Fruit fly (Drosophila melanogaster): ENCODE measurements around the gene CG42464.

CG42464 gene

DNA sequence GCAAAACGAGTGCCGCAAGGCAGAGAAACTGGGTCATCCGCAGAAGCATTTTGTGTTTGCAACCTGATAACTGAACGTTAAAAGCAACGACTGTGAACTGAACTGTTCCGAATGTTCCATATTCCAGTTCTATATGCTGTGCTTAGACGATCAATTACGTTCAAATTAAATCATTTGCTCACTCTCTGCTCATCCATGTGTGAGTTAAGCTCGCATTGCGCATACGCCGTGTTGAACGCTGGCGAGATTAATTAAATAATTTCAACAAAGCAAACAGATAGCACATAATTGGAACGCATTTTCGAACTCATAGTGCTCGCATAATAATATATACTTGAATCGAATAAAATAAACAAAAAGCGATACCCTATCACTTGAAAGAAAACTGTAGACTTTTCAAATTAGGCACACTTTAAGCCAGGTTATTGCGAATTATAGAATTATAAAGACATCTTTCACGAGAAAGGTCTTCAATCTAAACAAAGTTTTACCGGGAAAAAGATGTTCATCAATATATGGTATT lies at the start of gene CG42464, which contains the start of gene CG10031:
Gene CG42464, plus strand, starts transcription at position 473 of the 523 bp plus-strand sequence.
Gene CG10031, minus strand, starts transcription at position 101 of the 523 bp plus-strand sequence.
- TF ChIP-seq insv (optimal IDR thresholded peaks at IDR 0.05), result no peak
- TF ChIP-seq ttk (optimal IDR thresholded peaks at IDR 0.05), result no peak
- no peak for TF ChIP-seq psq (optimal IDR thresholded peaks at IDR 0.05)
- TF ChIP-seq Myc (optimal IDR thresholded peaks at IDR 0.05), result no peak
- no peak for TF ChIP-seq h (optimal IDR thresholded peaks at IDR 0.05)
- TF ChIP-seq Sin3A (optimal IDR thresholded peaks at IDR 0.05), result no peak

dm6 chr2L:3654956-3655618 lies 44.2 kb upstream of the CG42464 start:
- TF ChIP-seq insv (optimal IDR thresholded peaks at IDR 0.05), result no peak
- TF ChIP-seq Myc (optimal IDR thresholded peaks at IDR 0.05), result no peak
- no peak for TF ChIP-seq ttk (optimal IDR thresholded peaks at IDR 0.05)
- TF ChIP-seq psq (optimal IDR thresholded peaks at IDR 0.05), result no peak

DNA sequence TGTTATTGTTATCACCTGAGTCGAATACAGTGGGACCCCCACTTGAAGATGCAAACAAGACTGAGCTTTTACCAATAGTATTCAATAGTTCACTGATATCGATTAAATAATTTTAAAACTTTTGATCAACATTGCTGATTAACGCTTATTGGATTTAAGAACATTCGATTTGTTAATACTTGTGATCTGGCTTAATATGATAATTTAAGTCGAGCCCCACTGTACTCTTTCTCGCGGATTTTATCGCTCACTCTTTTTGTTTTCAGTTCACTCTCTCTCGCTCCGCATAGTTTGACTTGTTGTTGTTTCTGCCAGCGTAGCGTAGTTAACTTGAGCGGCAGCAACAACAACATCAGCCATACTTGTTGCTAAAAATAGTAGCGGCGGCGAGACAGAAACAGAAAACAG lies 43.6 kb upstream of the CG42464 start:
- no peak for TF ChIP-seq Myc (optimal IDR thresholded peaks at IDR 0.05)
- TF ChIP-seq insv (optimal IDR thresholded peaks at IDR 0.05), result no peak
- no peak for TF ChIP-seq psq (optimal IDR thresholded peaks at IDR 0.05)
- TF ChIP-seq Sin3A (optimal IDR thresholded peaks at IDR 0.05), result no peak
- no peak for TF ChIP-seq h (optimal IDR thresholded peaks at IDR 0.05)
- TF ChIP-seq ttk (optimal IDR thresholded peaks at IDR 0.05), result no peak

DNA sequence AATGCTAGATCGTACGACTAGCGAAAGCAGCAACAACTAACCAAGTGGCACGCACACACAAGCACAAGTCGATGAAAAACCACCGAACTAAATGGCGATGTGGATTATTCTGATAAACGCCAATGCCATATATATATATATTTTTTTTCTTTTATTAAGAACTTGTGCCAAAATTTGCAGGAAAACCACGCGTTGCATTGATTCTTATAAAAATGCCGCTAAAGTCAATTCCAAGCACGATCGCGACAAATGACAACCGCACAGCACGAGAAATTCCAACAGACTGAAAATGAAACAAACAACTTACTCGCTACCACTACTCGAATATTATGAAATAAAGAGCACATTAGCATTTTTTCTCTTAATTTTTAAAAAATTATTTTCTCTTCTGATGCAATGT lies 42.6 kb upstream of the CG42464 start, which contains the start of gene for:
Gene for, minus strand, starts transcription at position 287 of the 400 bp plus-strand sequence.
- no peak for TF ChIP-seq insv (optimal IDR thresholded peaks at IDR 0.05)
- TF ChIP-seq ttk (optimal IDR thresholded peaks at IDR 0.05), result no peak
- no peak for TF ChIP-seq Sin3A (optimal IDR thresholded peaks at IDR 0.05)
- TF ChIP-seq psq (optimal IDR thresholded peaks at IDR 0.05), result no peak
- TF ChIP-seq h (optimal IDR thresholded peaks at IDR 0.05), result no peak
- TF ChIP-seq Myc (optimal IDR thresholded peaks at IDR 0.05), result no peak

dm6 chr2L:3657349-3658142 lies 41.7 kb upstream of the CG42464 start:
- TF ChIP-seq h (optimal IDR thresholded peaks at IDR 0.05) (no peak), Sin3A (optimal IDR thresholded peaks at IDR 0.05) (no peak), insv (optimal IDR thresholded peaks at IDR 0.05) (no peak), ttk (optimal IDR thresholded peaks at IDR 0.05) (no peak), psq (optimal IDR thresholded peaks at IDR 0.05) (no peak)

DNA sequence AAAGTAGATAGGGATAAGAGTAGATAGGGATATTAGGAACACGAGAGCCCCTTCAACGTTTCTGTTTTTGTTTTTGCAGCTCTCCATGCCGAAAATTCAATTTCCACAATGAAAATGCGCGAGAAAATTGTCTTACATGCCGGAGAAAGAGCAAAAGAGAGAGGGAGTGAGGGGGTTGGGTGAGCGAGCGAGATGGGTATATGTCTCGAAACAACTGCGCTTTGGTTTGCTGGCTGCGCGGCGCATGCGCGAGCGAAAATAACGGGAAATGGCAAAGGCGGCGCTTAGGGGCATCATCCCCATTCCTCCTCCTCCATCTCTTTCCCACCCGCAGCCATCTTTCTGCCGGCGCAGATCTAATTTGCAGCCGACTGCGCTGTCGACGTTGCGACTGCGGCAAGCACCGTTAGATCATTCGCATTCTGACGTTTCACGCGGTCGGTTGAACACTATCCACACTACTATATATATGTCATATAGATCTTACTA lies 36.9 kb upstream of the CG42464 start, which contains the start of gene Drgx:
Gene Drgx, plus strand, starts transcription at position 439 of the 489 bp plus-strand sequence.
- TF ChIP-seq Myc (optimal IDR thresholded peaks at IDR 0.05) (no peak), ttk (optimal IDR thresholded peaks at IDR 0.05) (no peak), h (optimal IDR thresholded peaks at IDR 0.05) (no peak), Sin3A (optimal IDR thresholded peaks at IDR 0.05) (no peak), insv (optimal IDR thresholded peaks at IDR 0.05) (no peak), psq (optimal IDR thresholded peaks at IDR 0.05) (no peak)

- no peak for TF ChIP-seq Myc (optimal IDR thresholded peaks at IDR 0.05)
- no peak for TF ChIP-seq Sin3A (optimal IDR thresholded peaks at IDR 0.05)
- TF ChIP-seq psq (optimal IDR thresholded peaks at IDR 0.05), result no peak
- no peak for TF ChIP-seq ttk (optimal IDR thresholded peaks at IDR 0.05)
- no peak for TF ChIP-seq h (optimal IDR thresholded peaks at IDR 0.05)
- no peak for TF ChIP-seq insv (optimal IDR thresholded peaks at IDR 0.05)
Measured at dm6 chr2L:3668451-3668850, 30.8 kb upstream of the CG42464 start, which contains the start of gene Sfp24Ba. TSS of gene Sfp24Ba (minus strand) at chr2L:3668551.

DNA sequence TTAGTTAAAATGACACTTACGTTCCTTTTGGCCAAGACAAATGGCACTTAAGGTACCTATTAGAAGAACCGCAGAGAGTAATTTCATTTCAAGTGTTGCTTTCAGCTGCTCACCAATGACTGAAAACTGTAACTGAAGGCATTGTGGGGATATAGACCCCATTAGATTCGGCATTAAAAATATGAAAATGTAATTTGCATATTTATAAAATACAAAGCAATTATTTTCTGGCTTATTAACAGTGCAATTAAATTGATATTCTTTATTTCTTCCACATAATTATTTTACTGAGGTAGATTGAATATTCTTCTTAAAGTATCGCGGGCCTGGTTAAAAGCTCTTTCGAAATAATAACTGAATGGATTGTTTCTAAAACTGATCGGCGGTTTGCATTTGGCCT lies 30.2 kb upstream of the CG42464 start, which contains the start of gene Sfp24Bd:
Gene Sfp24Bd, minus strand, starts transcription at position 101 of the 400 bp plus-strand sequence.
- no peak for TF ChIP-seq insv (optimal IDR thresholded peaks at IDR 0.05)

- TF ChIP-seq Myc (optimal IDR thresholded peaks at IDR 0.05) (no peak), insv (optimal IDR thresholded peaks at IDR 0.05) (no peak), Sin3A (optimal IDR thresholded peaks at IDR 0.05) (no peak), ttk (optimal IDR thresholded peaks at IDR 0.05) (no peak), psq (optimal IDR thresholded peaks at IDR 0.05) (no peak), h (optimal IDR thresholded peaks at IDR 0.05) (no peak)
Measured at dm6 chr2L:3669675-3670074, 29.6 kb upstream of the CG42464 start, which contains the start of gene Sfp24Bb. TSS of gene Sfp24Bb (minus strand) at chr2L:3669775.

DNA sequence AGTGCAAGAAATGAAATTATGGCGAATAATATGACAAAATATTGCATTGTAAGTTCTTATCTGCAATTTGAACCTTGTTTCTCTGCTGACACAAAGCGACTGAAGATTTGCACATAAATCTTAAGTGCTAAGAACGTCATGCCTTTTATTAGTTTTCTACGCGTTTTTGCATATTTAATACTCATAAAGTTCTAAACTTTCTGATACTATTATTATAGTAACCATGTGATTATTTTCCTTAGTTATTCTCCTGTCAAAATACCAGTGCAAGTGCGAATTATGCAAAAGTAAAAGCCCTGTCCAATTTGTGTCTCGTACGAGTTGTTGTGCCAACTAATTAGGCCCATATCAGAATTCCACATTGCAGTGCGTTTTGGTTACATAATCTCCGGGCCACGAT lies 28.8 kb upstream of the CG42464 start, which contains the start of gene Sfp24Bc:
Gene Sfp24Bc, minus strand, starts transcription at position 101 of the 400 bp plus-strand sequence.
- TF ChIP-seq Sin3A (optimal IDR thresholded peaks at IDR 0.05) (no peak), Myc (optimal IDR thresholded peaks at IDR 0.05) (no peak), psq (optimal IDR thresholded peaks at IDR 0.05) (no peak), insv (optimal IDR thresholded peaks at IDR 0.05) (no peak), h (optimal IDR thresholded peaks at IDR 0.05) (no peak), ttk (optimal IDR thresholded peaks at IDR 0.05) (no peak)

DNA sequence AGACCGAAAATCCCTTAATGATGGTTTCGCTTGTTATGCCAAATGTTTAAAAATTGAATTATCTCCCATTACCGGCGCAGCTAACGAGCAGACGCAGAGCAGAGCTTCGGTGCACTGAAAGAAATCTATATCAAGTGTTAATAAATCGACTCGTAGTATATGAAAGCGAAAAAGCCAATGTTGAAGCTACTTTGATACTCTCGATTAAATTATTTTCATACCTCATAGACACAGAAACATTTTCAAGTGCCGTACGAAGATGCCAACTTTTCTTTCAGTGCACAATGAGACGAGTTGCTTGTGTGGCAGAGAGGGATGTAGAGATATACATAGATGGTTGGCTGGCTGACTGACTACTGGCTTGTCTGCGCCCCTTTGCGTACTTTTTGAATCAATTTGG lies 23.5 kb upstream of the CG42464 start:
- TF ChIP-seq ttk (optimal IDR thresholded peaks at IDR 0.05), result no peak
- no peak for TF ChIP-seq insv (optimal IDR thresholded peaks at IDR 0.05)
- no peak for TF ChIP-seq Myc (optimal IDR thresholded peaks at IDR 0.05)
- TF ChIP-seq psq (optimal IDR thresholded peaks at IDR 0.05), result no peak
- TF ChIP-seq h (optimal IDR thresholded peaks at IDR 0.05), result no peak
- no peak for TF ChIP-seq Sin3A (optimal IDR thresholded peaks at IDR 0.05)

dm6 chr2L:3681338-3681737 lies 17.9 kb upstream of the CG42464 start:
- no peak for TF ChIP-seq psq (optimal IDR thresholded peaks at IDR 0.05)
- TF ChIP-seq Sin3A (optimal IDR thresholded peaks at IDR 0.05), result no peak
- no peak for TF ChIP-seq Myc (optimal IDR thresholded peaks at IDR 0.05)
- no peak for TF ChIP-seq insv (optimal IDR thresholded peaks at IDR 0.05)
- TF ChIP-seq h (optimal IDR thresholded peaks at IDR 0.05), result no peak
- no peak for TF ChIP-seq ttk (optimal IDR thresholded peaks at IDR 0.05)

Measured in Kc167 (cell line).